Fruit fly (Drosophila melanogaster) whole organism, prepupa: ENCODE results near the gene CG3071.
A peak's percentile ranks its signal among the peaks of the same experiment; 100 is the strongest.

Source experiments
- CG10669 ChIP-seq: fragments of 200-800 bp; sonication (Bioruptor generic); optimal IDR thresholded peaks from 3 replicates; lab custom pipeline; 2018; ENCODE audit warnings: missing biosample characterization, mild to moderate bottlenecking, missing genetic modification characterization, moderate library complexity
- CG11294 ChIP-seq: fragments of 200-800 bp; sonication (Bioruptor generic); IDR thresholded peaks from 2 replicates; pipeline ENCODE4 v1.3.6; 2022; ENCODE audit warnings: missing biosample characterization, missing genetic modification characterization
- OdsH ChIP-seq: fragments of 200-800 bp; sonication (Bioruptor generic); optimal IDR thresholded peaks from 3 replicates; lab custom pipeline; 2016; ENCODE audit warnings: missing biosample characterization, missing genetic modification characterization
- cyc ChIP-seq: fragments of 200-800 bp; sonication (Bioruptor generic); optimal IDR thresholded peaks from 3 replicates; lab custom pipeline; 2016; ENCODE audit warnings: missing biosample characterization, missing genetic modification characterization
- eg ChIP-seq: fragments of 200-800 bp; sonication (Bioruptor generic); IDR thresholded peaks from 3 replicates; pipeline ENCODE4 v1.3.6; 2022; ENCODE audit warnings: missing biosample characterization, missing genetic modification characterization
- fd59A ChIP-seq: fragments of 200-800 bp; sonication (Bioruptor generic); optimal IDR thresholded peaks from 2 replicates; lab custom pipeline; 2017; ENCODE audit warnings: missing biosample characterization, mild to moderate bottlenecking, missing genetic modification characterization, missing genetic modification reagents

dm6 chrX:2296230-2297044 lies 33.8 kb downstream of the CG3071 start:
- peak; percentile 31; the same call in 1 of the 2 replicates for TF ChIP-seq CG11294 (GFP tag; lab: Robert Waterston, UW)
- peak; percentile 92 for TF ChIP-seq CG10669
- peak; percentile 94 for TF ChIP-seq OdsH (GFP tag; lab: Kevin White, UChicago)
- TF ChIP-seq fd59A (GFP tag; lab: Kevin White, UChicago): peak; percentile 95
- TF ChIP-seq cyc (GFP tag; lab: Kevin White, UChicago): peak; percentile 93
- peak; percentile 47; the same call in 2 of the 3 replicates for TF ChIP-seq eg (GFP tag; lab: Robert Waterston, UW)
